Worm (Caenorhabditis elegans) whole organism, L2 larva: ENCODE data around the gene K11H12.4.

Experiments
- R02D3.7 ChIP-seq: fragments of 150-350 bp; optimal IDR thresholded peaks from 2 replicates; lab custom pipeline; 2014; ENCODE audit warnings: missing biosample characterization, missing genetic modification characterization
- aly-2 ChIP-seq: fragments of 150-350 bp; optimal IDR thresholded peaks from 2 replicates; lab custom pipeline; 2014; ENCODE audit warnings: missing biosample characterization, missing genetic modification characterization
- ama-1 ChIP-seq: fragments of 150-350 bp; optimal IDR thresholded peaks from 2 replicates; lab custom pipeline; 2018; ENCODE audit warnings: inconsistent platforms
- blmp-1 ChIP-seq: sonication (generic microtip); optimal IDR thresholded peaks from 2 replicates; lab custom pipeline; 2017; ENCODE audit warnings: missing genetic modification characterization, mild to moderate bottlenecking, missing compliant biosample characterization, antibody characterized with exemption, moderate library complexity; ENCODE audit not compliant: insufficient read depth
- ceh-16 ChIP-seq: fragments of 150-350 bp; optimal IDR thresholded peaks from 2 replicates; lab custom pipeline; 2014; ENCODE audit warnings: missing biosample characterization, missing genetic modification characterization
- ceh-82 ChIP-seq: fragments of 150-350 bp; optimal IDR thresholded peaks from 2 replicates; lab custom pipeline; 2014; ENCODE audit warnings: missing biosample characterization, missing genetic modification characterization
- dmd-4 ChIP-seq: sonication (generic microtip); optimal IDR thresholded peaks from 2 replicates; lab custom pipeline; 2017; ENCODE audit warnings: missing biosample characterization, missing genetic modification characterization
- elt-1 ChIP-seq: fragments of 150-350 bp; optimal IDR thresholded peaks from 2 replicates; lab custom pipeline; 2014; ENCODE audit warnings: missing biosample characterization, missing genetic modification characterization
- fos-1 ChIP-seq: fragments of 150-350 bp; optimal IDR thresholded peaks from 2 replicates; lab custom pipeline; 2014; ENCODE audit warnings: missing biosample characterization, missing genetic modification characterization
- lin-13 ChIP-seq: fragments of 150-350 bp; optimal IDR thresholded peaks from 2 replicates; lab custom pipeline; 2014; ENCODE audit warnings: missing biosample characterization, missing genetic modification reagents, missing genetic modification characterization
- lin-39 ChIP-seq: fragments of 150-350 bp; optimal IDR thresholded peaks from 2 replicates; lab custom pipeline; 2014; ENCODE audit warnings: missing biosample characterization, missing genetic modification reagents, missing genetic modification characterization
- mab-5 ChIP-seq: fragments of 150-350 bp; optimal IDR thresholded peaks from 2 replicates; lab custom pipeline; 2014; ENCODE audit warnings: missing biosample characterization, missing genetic modification characterization
- mbf-1 ChIP-seq: sonication (generic microtip); optimal IDR thresholded peaks from 2 replicates; lab custom pipeline; 2017; ENCODE audit warnings: missing biosample characterization, missing genetic modification characterization
- mdl-1 ChIP-seq, 2 experiments: fragments of 150-350 bp in 1 of 2; sonication (generic microtip) in 1 of 2; optimal IDR thresholded peaks; 2 replicates each; lab custom pipeline; 2017; ENCODE audit warnings: missing biosample characterization in 2 of 2, missing genetic modification characterization in 2 of 2
- nhr-129 ChIP-seq: fragments of 150-350 bp; optimal IDR thresholded peaks from 2 replicates; lab custom pipeline; 2014; ENCODE audit warnings: missing biosample characterization, missing genetic modification characterization
- nhr-23 ChIP-seq: fragments of 150-350 bp; optimal IDR thresholded peaks from 2 replicates; lab custom pipeline; 2014; ENCODE audit warnings: missing biosample characterization, missing genetic modification reagents, missing genetic modification characterization
- nhr-25 ChIP-seq: fragments of 150-350 bp; sonication (generic microtip); optimal IDR thresholded peaks from 3 replicates; lab custom pipeline; 2014; ENCODE audit warnings: missing biosample characterization, missing genetic modification characterization
- nhr-6 ChIP-seq: fragments of 150-350 bp; optimal IDR thresholded peaks from 2 replicates; lab custom pipeline; 2014; ENCODE audit warnings: missing biosample characterization, missing genetic modification characterization
- nhr-77 ChIP-seq: fragments of 150-350 bp; optimal IDR thresholded peaks from 2 replicates; lab custom pipeline; 2014; ENCODE audit warnings: missing biosample characterization, missing genetic modification characterization
- sem-4 ChIP-seq: fragments of 150-350 bp; optimal IDR thresholded peaks from 2 replicates; lab custom pipeline; 2014; ENCODE audit warnings: missing biosample characterization, missing genetic modification reagents, missing genetic modification characterization
- skn-1 ChIP-seq: sonication (generic microtip); optimal IDR thresholded peaks from 2 replicates; lab custom pipeline; 2017; ENCODE audit warnings: missing biosample characterization, missing genetic modification characterization
- sma-3 ChIP-seq: sonication (generic microtip); optimal IDR thresholded peaks from 2 replicates; lab custom pipeline; 2016; ENCODE audit warnings: missing genetic modification reagents, missing genetic modification characterization, missing compliant biosample characterization
- sma-9 ChIP-seq, 2 experiments: fragments of 150-350 bp in 1 of 2; sonication (generic microtip) in 1 of 2; optimal IDR thresholded peaks; 2 replicates each; lab custom pipeline; 2014 to 2016; ENCODE audit warnings: missing genetic modification characterization in 2 of 2, mild to moderate bottlenecking in 1 of 2, missing biosample characterization in 1 of 2, missing compliant biosample characterization in 1 of 2, missing genetic modification reagents in 1 of 2, moderate library complexity in 1 of 2
- snpc-4 ChIP-seq: fragments of 150-350 bp; optimal IDR thresholded peaks from 2 replicates; lab custom pipeline; 2014; ENCODE audit warnings: missing biosample characterization, missing genetic modification characterization
- unc-39 ChIP-seq: fragments of 150-350 bp; optimal IDR thresholded peaks from 2 replicates; lab custom pipeline; 2014; ENCODE audit warnings: missing biosample characterization, missing genetic modification characterization
- unc-55 ChIP-seq: fragments of 150-350 bp; sonication (generic microtip); optimal IDR thresholded peaks from 3 replicates; lab custom pipeline; 2014; ENCODE audit warnings: missing biosample characterization, missing genetic modification reagents, missing genetic modification characterization
- unc-62 ChIP-seq: fragments of 150-350 bp; optimal IDR thresholded peaks from 2 replicates; lab custom pipeline; 2014; ENCODE audit warnings: missing biosample characterization, missing genetic modification reagents, missing genetic modification characterization
- ztf-1 ChIP-seq: fragments of 200-800 bp; sonication (Bioruptor generic); conservative IDR thresholded peaks from 2 replicates; pipeline ENCODE4 v1.3.6; 2022; ENCODE audit warnings: missing genetic modification characterization, missing compliant biosample characterization
- ztf-11 ChIP-seq: sonication (generic microtip); optimal IDR thresholded peaks from 2 replicates; lab custom pipeline; 2017; ENCODE audit warnings: missing biosample characterization, missing genetic modification characterization
- ztf-4 ChIP-seq: fragments of 150-350 bp; optimal IDR thresholded peaks from 2 replicates; lab custom pipeline; 2014; ENCODE audit warnings: missing biosample characterization, missing genetic modification characterization

The K11H12.4 gene

ce11 chrIV:639167-639566 lies 36.5 kb downstream of the K11H12.4 start:
- TF ChIP-seq ztf-11 (tag; lab: Kevin White, UChicago) (no peak), skn-1 (tag; lab: Kevin White, UChicago) (no peak), sma-9 (GFP tag; optimal IDR thresholded peaks at IDR 0.05; lab: Kevin White, UChicago) (no peak), sma-9 (tag; optimal IDR thresholded peaks at IDR 0.05; lab: Kevin White, UChicago) (no peak), aly-2 (tag; lab: Kevin White, UChicago) (no peak), unc-39 (no peak), mab-5 (tag; lab: Kevin White, UChicago) (no peak), ceh-82 (tag; lab: Kevin White, UChicago) (no peak), nhr-77 (no peak), unc-55 (GFP tag; lab: Kevin White, UChicago) (no peak), dmd-4 (tag; lab: Kevin White, UChicago) (no peak), snpc-4 (tag; lab: Kevin White, UChicago) (no peak), nhr-129 (tag; lab: Kevin White, UChicago) (no peak)

- TF ChIP-seq ztf-4 (tag; lab: Kevin White, UChicago) (no peak), lin-13 (GFP tag; lab: Kevin White, UChicago) (no peak), snpc-4 (tag; lab: Kevin White, UChicago) (no peak), unc-62 (GFP tag; lab: Kevin White, UChicago) (no peak), elt-1 (tag; lab: Kevin White, UChicago) (no peak), ceh-16 (tag; lab: Kevin White, UChicago) (no peak), sma-3 (no peak), mab-5 (tag; lab: Kevin White, UChicago) (no peak), skn-1 (tag; lab: Kevin White, UChicago) (no peak), sma-9 (GFP tag; optimal IDR thresholded peaks at IDR 0.05; lab: Kevin White, UChicago) (no peak), sma-9 (tag; optimal IDR thresholded peaks at IDR 0.05; lab: Kevin White, UChicago) (no peak), nhr-129 (tag; lab: Kevin White, UChicago) (no peak), mbf-1 (tag; lab: Kevin White, UChicago) (no peak)
Observed at ce11 chrIV:633565-633964, 42.1 kb downstream of the K11H12.4 start.

- TF ChIP-seq sma-3 (no peak), dmd-4 (tag; lab: Kevin White, UChicago) (no peak), nhr-6 (no peak), sem-4 (tag; lab: Kevin White, UChicago) (no peak), snpc-4 (tag; lab: Kevin White, UChicago) (no peak), mdl-1 (tag; optimal IDR thresholded peaks at IDR 0.05; lab: Kevin White, UChicago) (no peak), ztf-11 (tag; lab: Kevin White, UChicago) (no peak)
Observed at ce11 chrIV:631869-632268, 43.8 kb downstream of the K11H12.4 start.

- TF ChIP-seq ztf-1 (GFP tag; lab: Robert Waterston, UW), result no peak
- TF ChIP-seq nhr-23, result no peak
Observed at ce11 chrIV:630598-630997, 45.1 kb downstream of the K11H12.4 start.

ce11 chrIV:627237-627636 lies 48.4 kb downstream of the K11H12.4 start, which contains the start of gene nhr-76:
TSS of gene nhr-76 (plus strand) at chrIV:627537.
- TF ChIP-seq aly-2 (tag; lab: Kevin White, UChicago) (no peak), nhr-23 (no peak), ama-1 (lab: Kevin White, UChicago) (no peak), R02D3.7 (tag; lab: Kevin White, UChicago) (no peak), blmp-1 (tag; lab: Kevin White, UChicago) (no peak), ztf-4 (tag; lab: Kevin White, UChicago) (no peak), unc-55 (GFP tag; lab: Kevin White, UChicago) (no peak), nhr-77 (no peak)

ce11 chrIV:625947-626548 lies 49.6 kb downstream of the K11H12.4 start:
- TF ChIP-seq sem-4 (tag; lab: Kevin White, UChicago) (no peak), nhr-6 (no peak), lin-39 (tag; lab: Kevin White, UChicago) (no peak), nhr-25 (tag; lab: Kevin White, UChicago) (no peak), fos-1 (tag; lab: Kevin White, UChicago) (no peak)
- TF ChIP-seq, all 48 proteins: peak for 0
